Worm (Caenorhabditis elegans): ENCODE data around the gene F55B11.3.

The F55B11.3 gene

ce11 chrIV:14390023-14390614, 34.4 kb upstream of the F55B11.3 start:
- TF ChIP-seq snpc-1.2 (GFP tag; IDR thresholded peaks at IDR 0.05) = peak; percentile 64; the same call in 1 of the 2 replicates
- TF ChIP-seq ceh-32 (tag; optimal IDR thresholded peaks at IDR 0.05; ENCODE audit: poor library complexity) = no peak
- no peak for TF ChIP-seq ces-1 (GFP tag; optimal IDR thresholded peaks at IDR 0.05)
- TF ChIP-seq unc-62 (GFP tag; optimal IDR thresholded peaks at IDR 0.05 in 1 of 2) = peak in 1 of 2 experiments; percentile 22
- no peak for TF ChIP-seq unc-62 (tag; optimal IDR thresholded peaks at IDR 0.05)
- no peak for TF ChIP-seq zfp-2 (tag; optimal IDR thresholded peaks at IDR 0.05)

DNA sequence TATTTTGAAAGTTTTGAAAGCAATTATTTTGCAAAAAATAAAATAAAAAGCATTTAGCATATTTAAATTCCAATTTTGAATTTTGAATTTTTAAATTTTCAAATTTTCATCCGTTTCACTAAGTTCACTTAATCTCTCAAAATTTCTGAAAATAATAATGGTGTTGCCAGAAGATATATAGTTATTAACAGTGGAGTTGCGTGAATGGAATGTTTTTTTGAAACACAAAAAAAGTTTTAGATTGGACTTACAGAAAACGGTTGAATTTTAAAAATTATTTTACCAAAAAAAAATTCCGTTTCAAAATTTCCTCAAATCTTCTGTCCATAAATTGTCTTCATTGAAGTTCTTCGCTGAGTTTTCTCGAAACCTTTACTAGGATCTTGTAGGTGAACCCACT, 33.2 kb upstream of the F55B11.3 start:
- TF ChIP-seq unc-62 (GFP tag; optimal IDR thresholded peaks at IDR 0.05 in 1 of 2) (no peak), unc-62 (tag; optimal IDR thresholded peaks at IDR 0.05) (no peak), snpc-1.2 (GFP tag; IDR thresholded peaks at IDR 0.05) (peak; percentile 74; the same call in 1 of the 2 replicates)

ce11 chrIV:14391746-14392145, 32.8 kb upstream of the F55B11.3 start:
- TF ChIP-seq T26A8.4 (GFP tag; IDR thresholded peaks at IDR 0.05) (no peak), nhr-25 (tag; optimal IDR thresholded peaks at IDR 0.05; ENCODE audit: borderline replicate concordance, insufficient read depth) (peak; percentile 37), nhr-42 (GFP tag; IDR thresholded peaks at IDR 0.05) (no peak), mep-1 (tag; optimal IDR thresholded peaks at IDR 0.05) (no peak), jun-1 (tag; optimal IDR thresholded peaks at IDR 0.05) (no peak), mdt-29 (GFP tag; IDR thresholded peaks at IDR 0.05) (no peak), F10B5.3 (tag; optimal IDR thresholded peaks at IDR 0.05) (no peak), fkh-10 (GFP tag; optimal IDR thresholded peaks at IDR 0.05) (no peak), nhr-28 (tag; optimal IDR thresholded peaks at IDR 0.05) (peak; percentile 3), nhr-76 (tag; optimal IDR thresholded peaks at IDR 0.05) (no peak), Y75B8A.6 (GFP tag; IDR thresholded peaks at IDR 0.05) (no peak), rbr-2 (tag; optimal IDR thresholded peaks at IDR 0.05) (no peak), nhr-48 (tag; optimal IDR thresholded peaks at IDR 0.05) (no peak), ces-1 (GFP tag; optimal IDR thresholded peaks at IDR 0.05) (no peak), T20F7.1 (GFP tag; optimal IDR thresholded peaks at IDR 0.05) (no peak), daf-16 (GFP tag; optimal IDR thresholded peaks at IDR 0.05) (no peak), daf-16 (tag; optimal IDR thresholded peaks at IDR 0.05) (no peak), Y105C5A.15 (GFP tag; IDR thresholded peaks at IDR 0.05) (no peak), nhr-6 (tag; optimal IDR thresholded peaks at IDR 0.05) (no peak), unc-62 (GFP tag; optimal IDR thresholded peaks at IDR 0.05 in 1 of 2) (peak in 1 of 2 experiments; percentile 87), unc-62 (tag; optimal IDR thresholded peaks at IDR 0.05) (no peak), lin-15B (tag; optimal IDR thresholded peaks at IDR 0.05) (no peak), F26F4.8 (GFP tag; conservative IDR thresholded peaks at IDR 0.05) (no peak), zfp-3 (GFP tag; conservative IDR thresholded peaks at IDR 0.05) (no peak), nhr-41 (GFP tag; IDR thresholded peaks at IDR 0.05) (no peak), F44E2.7 (GFP tag; IDR thresholded peaks at IDR 0.05) (no peak), hif-1 (tag; optimal IDR thresholded peaks at IDR 0.05) (no peak)

ce11 chrIV:14393838-14394237, 30.7 kb upstream of the F55B11.3 start, which contains the start of gene clc-8:
TSS of gene clc-8 (plus strand) at chrIV:14394138.
- TF ChIP-seq spr-3 (GFP tag; optimal IDR thresholded peaks at IDR 0.05) (no peak), ztf-7 (tag; optimal IDR thresholded peaks at IDR 0.05) (no peak), madf-9 (GFP tag; conservative IDR thresholded peaks at IDR 0.05) (no peak), ama-1 (optimal IDR thresholded peaks at IDR 0.05) (no peak), nhr-102 (tag; optimal IDR thresholded peaks at IDR 0.05) (no peak), nhr-11 (tag; optimal IDR thresholded peaks at IDR 0.05) (no peak), daf-8 (GFP tag; IDR thresholded peaks at IDR 0.05) (no peak)

Measured in whole organism, L4 larva.